Fruit fly (Drosophila melanogaster): ENCODE data around the gene CG4860.

DNA sequence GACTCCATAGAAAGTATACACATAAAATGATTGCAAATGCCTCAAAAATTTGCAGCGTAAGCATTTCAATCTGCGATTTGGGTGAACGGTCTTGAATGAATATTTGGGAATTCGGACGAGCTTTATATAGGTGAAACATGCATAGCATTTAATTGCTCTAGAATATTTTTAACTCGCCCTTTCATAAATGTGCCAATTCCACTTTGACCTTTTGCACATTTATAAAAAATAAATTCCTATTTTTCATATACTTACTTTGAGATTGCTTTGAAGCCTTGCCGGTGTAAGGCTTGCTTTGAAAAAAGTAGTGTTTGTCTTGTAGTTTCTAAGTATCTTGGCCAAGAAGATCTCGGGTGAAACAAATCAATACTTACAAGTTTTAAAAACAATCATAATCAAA is 13.3 kb upstream of the CG4860 start, which contains the start of gene Cyp313a5:
- TF ChIP-seq CTCF (optimal IDR thresholded peaks at IDR 0.05): no peak
- TF ChIP-seq CG8478 (optimal IDR thresholded peaks at IDR 0.05): no peak
